Fruit fly (Drosophila melanogaster): ENCODE results near the gene mRpS14.

Gene mRpS14

dm6 chrX:19496808-19497259 is 16.8 kb upstream of the mRpS14 start:
- no peak for TF ChIP-seq CG17806 (tag; optimal IDR thresholded peaks at IDR 0.05)
- TF ChIP-seq Pif1A (GFP tag; optimal IDR thresholded peaks at IDR 0.05) = no peak
- TF ChIP-seq CG10348 (GFP tag; IDR thresholded peaks at IDR 0.05) = no peak
- no peak for TF ChIP-seq EcR (GFP tag; optimal IDR thresholded peaks at IDR 0.05)
- TF ChIP-seq CG9948 (tag; optimal IDR thresholded peaks at IDR 0.05) = no peak
- no peak for TF ChIP-seq CG34367 (tag; optimal IDR thresholded peaks at IDR 0.05)
- TF ChIP-seq rn (GFP tag; IDR thresholded peaks at IDR 0.05) = no peak
- TF ChIP-seq gl (tag; optimal IDR thresholded peaks at IDR 0.05) = no peak
- TF ChIP-seq Ets98B (GFP tag; IDR thresholded peaks at IDR 0.05) = peak; percentile 32
- no peak for TF ChIP-seq CG13204 (GFP tag; optimal IDR thresholded peaks at IDR 0.05)
- peak; percentile 29; the same call in 1 of the 2 replicates for TF ChIP-seq CG32121 (GFP tag; IDR thresholded peaks at IDR 0.05)
- TF ChIP-seq CG8301 (tag; optimal IDR thresholded peaks at IDR 0.05) = no peak
- no peak for TF ChIP-seq CG8159 (tag; optimal IDR thresholded peaks at IDR 0.05)
- TF ChIP-seq CG14655 (GFP tag; optimal IDR thresholded peaks at IDR 0.05) = no peak
- 0 out of 3 replicates have a peak, but pooled peaks have one; percentile 31 for TF ChIP-seq fd96Ca (GFP tag; IDR thresholded peaks at IDR 0.05)
- TF ChIP-seq Snoo (tag; optimal IDR thresholded peaks at IDR 0.05) = no peak
- TF ChIP-seq Pif1B (GFP tag; optimal IDR thresholded peaks at IDR 0.05) = no peak
- TF ChIP-seq CG12605 (GFP tag; IDR thresholded peaks at IDR 0.05) = peak; percentile 36; the same call in 1 of the 2 replicates
- TF ChIP-seq CG4496 (GFP tag; IDR thresholded peaks at IDR 0.05) = peak; percentile 55; the same call in 1 of the 3 replicates
- no peak for TF ChIP-seq CG15710 (tag; optimal IDR thresholded peaks at IDR 0.05)
- TF ChIP-seq D1 (tag; optimal IDR thresholded peaks at IDR 0.05) = no peak

DNA sequence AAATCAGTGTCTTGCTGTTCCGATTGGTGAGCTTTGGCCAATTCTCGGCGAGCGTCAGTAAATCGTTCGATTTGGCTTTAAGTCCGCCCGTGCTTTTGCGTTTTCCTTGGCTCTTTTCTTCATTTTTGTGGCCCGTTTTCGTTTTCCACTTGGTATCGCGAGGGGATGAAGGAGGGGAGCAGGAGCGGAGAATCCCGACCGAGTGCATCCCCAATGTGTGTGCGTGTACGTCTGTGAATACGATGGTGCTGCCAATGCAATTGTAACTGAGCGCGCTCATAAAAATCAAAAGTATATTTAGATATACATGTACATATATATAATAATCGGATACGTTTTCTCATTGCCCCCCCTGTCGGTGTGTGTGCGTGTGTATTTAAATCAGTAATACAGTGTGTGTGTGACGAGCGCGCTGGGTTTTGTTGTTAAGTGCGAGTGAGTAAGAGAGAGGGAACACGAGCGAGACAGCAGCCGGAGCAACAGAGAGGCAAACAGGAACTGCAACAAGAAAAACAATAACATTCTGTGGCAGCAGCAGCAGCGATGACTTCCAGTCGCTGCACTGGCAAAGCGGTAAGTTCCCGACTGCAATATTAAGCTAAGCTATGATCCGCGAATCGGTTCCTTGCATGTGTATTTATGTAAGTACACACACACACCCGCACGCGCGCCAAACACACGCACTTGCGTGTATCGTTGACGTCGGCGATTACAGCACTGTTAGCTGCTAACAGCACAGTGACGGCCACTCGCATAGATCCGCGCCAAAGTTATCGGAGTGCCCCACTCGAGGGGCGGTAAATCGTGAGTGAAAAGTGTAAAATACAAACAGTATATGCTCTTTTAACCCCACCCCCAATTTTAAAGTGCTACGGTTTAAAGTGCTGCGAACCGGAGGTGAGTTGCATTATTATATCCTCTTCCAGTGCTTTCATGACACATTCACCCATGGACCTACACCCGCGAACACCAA is 15.9 kb upstream of the mRpS14 start:
- TF ChIP-seq Snoo (tag; optimal IDR thresholded peaks at IDR 0.05) (peak; percentile 60), CG14655 (GFP tag; optimal IDR thresholded peaks at IDR 0.05) (no peak), CG32121 (GFP tag; IDR thresholded peaks at IDR 0.05) (peak; percentile 58; the same call in 1 of the 2 replicates), CG8159 (tag; optimal IDR thresholded peaks at IDR 0.05) (peak; percentile 68), EcR (GFP tag; optimal IDR thresholded peaks at IDR 0.05) (no peak), CG8301 (tag; optimal IDR thresholded peaks at IDR 0.05) (peak; percentile 67), CG12605 (GFP tag; IDR thresholded peaks at IDR 0.05) (peak; percentile 55), Pif1A (GFP tag; optimal IDR thresholded peaks at IDR 0.05) (no peak), rn (GFP tag; IDR thresholded peaks at IDR 0.05) (0 out of 2 replicates have a peak, but pooled peaks have one; percentile 5), CG17806 (tag; optimal IDR thresholded peaks at IDR 0.05) (peak; percentile 41), fd96Ca (GFP tag; IDR thresholded peaks at IDR 0.05) (peak; percentile 86), CG13204 (GFP tag; optimal IDR thresholded peaks at IDR 0.05) (peak; percentile 16), Ets98B (GFP tag; IDR thresholded peaks at IDR 0.05) (peak; percentile 76), D1 (tag; optimal IDR thresholded peaks at IDR 0.05) (no peak), CG10348 (GFP tag; IDR thresholded peaks at IDR 0.05) (no peak), CG4496 (GFP tag; IDR thresholded peaks at IDR 0.05) (peak; percentile 80; the same call in 2 of the 3 replicates), CG34367 (tag; optimal IDR thresholded peaks at IDR 0.05) (peak; percentile 61), gl (tag; optimal IDR thresholded peaks at IDR 0.05) (no peak), Pif1B (GFP tag; optimal IDR thresholded peaks at IDR 0.05) (no peak), CG15710 (tag; optimal IDR thresholded peaks at IDR 0.05) (peak; percentile 59), CG9948 (tag; optimal IDR thresholded peaks at IDR 0.05) (peak; percentile 62)

DNA sequence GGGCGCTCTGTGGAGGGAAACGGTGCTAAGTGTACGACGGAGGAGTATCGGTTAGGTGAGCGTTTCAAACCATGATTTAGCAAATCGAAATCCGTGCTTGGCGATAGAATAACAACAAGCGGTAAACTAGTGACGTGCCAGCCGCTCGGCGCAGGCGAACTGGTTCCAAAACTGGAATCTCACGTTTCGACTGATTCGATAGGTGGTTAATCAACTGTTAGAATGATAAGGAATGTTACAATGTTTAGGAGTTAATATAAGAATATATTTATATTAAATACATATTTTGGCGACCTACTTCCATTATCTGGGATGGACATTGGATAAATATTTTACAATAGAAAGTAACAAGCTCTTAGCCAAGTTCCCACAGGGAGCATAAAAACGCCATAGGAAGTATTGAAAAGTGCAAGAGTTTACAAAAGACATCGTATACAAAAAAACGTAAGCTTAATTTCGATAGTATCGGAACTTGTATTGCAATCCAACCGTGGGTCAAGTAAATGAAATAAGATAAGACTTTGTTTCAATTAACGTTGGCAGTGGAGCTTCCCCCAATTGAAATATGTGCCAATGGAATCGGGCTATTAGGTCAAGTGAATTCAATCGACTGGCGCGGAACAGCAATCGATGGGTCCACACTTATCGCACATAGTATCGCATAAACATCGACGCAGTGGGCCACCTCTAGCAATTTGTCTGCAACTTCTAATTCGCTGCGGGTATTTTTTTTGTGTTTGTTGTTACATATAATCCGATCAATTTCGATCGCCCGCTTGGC is 15.0 kb upstream of the mRpS14 start, which contains the start of the genes ksh, CG14200 and Pfrx:
ksh (minus strand) TSS at position 163 of the 781 bp plus-strand sequence.
CG14200 (plus strand) TSS at position 676 of the 781 bp plus-strand sequence.
Pfrx (plus strand) TSS at position 676 of the 781 bp plus-strand sequence.
- TF ChIP-seq CG13204 (GFP tag; optimal IDR thresholded peaks at IDR 0.05) (no peak), Ets98B (GFP tag; IDR thresholded peaks at IDR 0.05) (no peak), Pif1A (GFP tag; optimal IDR thresholded peaks at IDR 0.05) (no peak), D1 (tag; optimal IDR thresholded peaks at IDR 0.05) (no peak), CG12605 (GFP tag; IDR thresholded peaks at IDR 0.05) (no peak), EcR (GFP tag; optimal IDR thresholded peaks at IDR 0.05) (no peak), CG9948 (tag; optimal IDR thresholded peaks at IDR 0.05) (no peak), Snoo (tag; optimal IDR thresholded peaks at IDR 0.05) (no peak)

dm6 chrX:19494285-19494684 is 14.2 kb upstream of the mRpS14 start, which contains the start of gene CG12204:
Gene CG12204, minus strand, starts transcription at chrX:19494401.
- TF ChIP-seq CG4496 (GFP tag; IDR thresholded peaks at IDR 0.05) = 0 out of 3 replicates have a peak, but pooled peaks have one; percentile 14
- no peak for TF ChIP-seq Pif1A (GFP tag; optimal IDR thresholded peaks at IDR 0.05)

DNA sequence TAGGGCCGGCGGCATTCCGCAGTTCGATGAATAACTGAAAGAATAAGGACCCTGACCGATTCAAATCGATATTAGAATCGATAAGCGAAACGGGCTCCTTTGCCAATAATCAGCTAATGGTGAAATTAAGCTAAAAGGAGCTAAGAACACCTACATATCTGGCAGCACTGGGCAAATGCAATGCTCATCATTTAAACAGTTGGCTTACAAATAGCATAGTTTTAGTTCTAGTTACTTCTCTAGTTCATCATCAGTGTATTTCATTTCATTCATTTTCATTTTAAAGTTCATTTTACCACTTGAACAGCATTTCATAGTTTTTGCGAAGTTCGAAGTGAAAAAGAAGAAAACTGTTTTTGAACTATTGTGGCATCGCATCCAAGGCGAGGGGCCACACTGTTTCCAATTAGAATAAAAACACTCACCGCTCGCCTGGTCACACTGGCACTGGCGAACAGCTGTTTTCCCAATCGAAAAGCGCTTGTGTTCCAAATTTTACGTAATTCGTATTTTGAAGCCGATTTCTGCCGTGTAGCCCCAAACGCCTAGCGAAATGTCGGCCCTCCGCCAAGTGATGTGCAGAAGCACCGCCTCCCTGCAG is 12.0 kb upstream of the mRpS14 start, which contains the start of the genes pcm and ND-18:
pcm (minus strand) TSS at position 28 of the 601 bp plus-strand sequence.
ND-18 (plus strand) TSS at position 438 of the 601 bp plus-strand sequence.
- TF ChIP-seq CG34367 (tag; optimal IDR thresholded peaks at IDR 0.05) (no peak), Pif1B (GFP tag; optimal IDR thresholded peaks at IDR 0.05) (no peak), fd96Ca (GFP tag; IDR thresholded peaks at IDR 0.05) (no peak), CG10348 (GFP tag; IDR thresholded peaks at IDR 0.05) (no peak), CG14655 (GFP tag; optimal IDR thresholded peaks at IDR 0.05) (no peak), CG12605 (GFP tag; IDR thresholded peaks at IDR 0.05) (no peak), CG8301 (tag; optimal IDR thresholded peaks at IDR 0.05) (no peak), D1 (tag; optimal IDR thresholded peaks at IDR 0.05) (no peak), CG17806 (tag; optimal IDR thresholded peaks at IDR 0.05) (no peak), CG4496 (GFP tag; IDR thresholded peaks at IDR 0.05) (no peak), CG13204 (GFP tag; optimal IDR thresholded peaks at IDR 0.05) (no peak), CG32121 (GFP tag; IDR thresholded peaks at IDR 0.05) (no peak), gl (tag; optimal IDR thresholded peaks at IDR 0.05) (no peak), CG15710 (tag; optimal IDR thresholded peaks at IDR 0.05) (no peak), EcR (GFP tag; optimal IDR thresholded peaks at IDR 0.05) (no peak), Pif1A (GFP tag; optimal IDR thresholded peaks at IDR 0.05) (no peak), CG9948 (tag; optimal IDR thresholded peaks at IDR 0.05) (no peak), Snoo (tag; optimal IDR thresholded peaks at IDR 0.05) (no peak), Ets98B (GFP tag; IDR thresholded peaks at IDR 0.05) (no peak), rn (GFP tag; IDR thresholded peaks at IDR 0.05) (no peak)
